Worm (Caenorhabditis elegans): ENCODE results near the gene pdhk-2.
A peak's percentile ranks its signal among the peaks of the same experiment; 100 is the strongest.

pdhk-2 gene

DNA sequence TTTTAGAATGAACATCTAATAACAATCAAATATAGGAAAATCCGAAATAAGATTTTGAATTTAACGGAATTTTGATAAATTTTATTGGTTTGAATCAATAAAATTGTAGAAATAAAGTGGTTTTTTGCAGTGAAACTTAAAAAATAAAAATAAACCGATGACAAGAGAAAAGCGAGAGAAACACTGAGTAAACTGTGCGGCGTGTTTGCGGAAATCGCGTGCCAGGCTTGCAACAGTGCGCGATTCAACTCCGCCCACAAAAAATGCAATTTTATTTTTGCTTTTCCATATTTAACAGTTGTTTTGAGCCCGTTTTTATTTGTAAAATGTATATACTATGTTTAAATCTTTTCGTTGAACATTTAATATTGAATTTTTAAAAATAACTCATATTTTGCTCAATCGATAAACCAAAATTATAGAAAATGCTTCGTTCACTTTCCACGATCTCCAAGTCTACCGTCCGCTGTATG is 26.7 kb upstream of the pdhk-2 start, which contains the start of gene mtss-1 (continued):
- TF ChIP-seq pha-2 (tag; optimal IDR thresholded peaks at IDR 0.05) (peak; percentile 74), sox-2 (GFP tag; IDR thresholded peaks at IDR 0.05) (peak; percentile 17; the same call in 1 of the 2 replicates), ttx-3 (tag; optimal IDR thresholded peaks at IDR 0.05) (peak; percentile 89), nhr-11 (tag; optimal IDR thresholded peaks at IDR 0.05) (no peak), pha-4 (tag; optimal IDR thresholded peaks at IDR 0.05) (no peak), odd-2 (tag; optimal IDR thresholded peaks at IDR 0.05) (peak; percentile 77), ref-2 (tag; optimal IDR thresholded peaks at IDR 0.05) (peak; percentile 64), ets-4 (tag; optimal IDR thresholded peaks at IDR 0.05) (peak; percentile 1), nfya-1 (tag; optimal IDR thresholded peaks at IDR 0.05) (peak; percentile 78), ceh-48 (tag; optimal IDR thresholded peaks at IDR 0.05) (peak; percentile 36), ceh-24 (tag; optimal IDR thresholded peaks at IDR 0.05) (peak; percentile 56), tbx-2 (tag; optimal IDR thresholded peaks at IDR 0.05) (peak; percentile 72), pax-1 (tag; optimal IDR thresholded peaks at IDR 0.05) (no peak), tbx-7 (tag; optimal IDR thresholded peaks at IDR 0.05) (peak; percentile 31), ceh-6 (GFP tag; optimal IDR thresholded peaks at IDR 0.05) (peak; percentile 67), eyg-1 (tag; optimal IDR thresholded peaks at IDR 0.05) (peak; percentile 64), ceh-31 (tag; optimal IDR thresholded peaks at IDR 0.05) (peak; percentile 77), ceh-30 (tag; optimal IDR thresholded peaks at IDR 0.05) (no peak), ceh-19 (GFP tag; optimal IDR thresholded peaks at IDR 0.05) (peak; percentile 77), lin-11 (tag; optimal IDR thresholded peaks at IDR 0.05) (peak; percentile 62), dve-1 (tag; optimal IDR thresholded peaks at IDR 0.05) (no peak), unc-86 (tag; optimal IDR thresholded peaks at IDR 0.05) (peak; percentile 76), npax-4 (tag; optimal IDR thresholded peaks at IDR 0.05) (peak; percentile 67), ahr-1 (tag; optimal IDR thresholded peaks at IDR 0.05) (peak; percentile 85), pros-1 (tag; optimal IDR thresholded peaks at IDR 0.05) (no peak), mec-3 (tag; optimal IDR thresholded peaks at IDR 0.05; ENCODE audit: borderline replicate concordance) (no peak), ceh-22 (tag; optimal IDR thresholded peaks at IDR 0.05) (no peak), hlh-15 (tag; optimal IDR thresholded peaks at IDR 0.05) (peak; percentile 59), che-1 (tag; optimal IDR thresholded peaks at IDR 0.05) (peak; percentile 78), fkh-10 (GFP tag; optimal IDR thresholded peaks at IDR 0.05) (peak; percentile 2), K09A11.1 (tag; optimal IDR thresholded peaks at IDR 0.05; ENCODE audit: insufficient read depth) (peak; percentile 77), rnt-1 (tag; optimal IDR thresholded peaks at IDR 0.05) (peak; percentile 63), hlh-8 (tag; optimal IDR thresholded peaks at IDR 0.05) (peak; percentile 59), Y22D7AL.16 (tag; optimal IDR thresholded peaks at IDR 0.05) (peak; percentile 52), zip-5 (tag; optimal IDR thresholded peaks at IDR 0.05) (peak; percentile 66), madf-2 (tag; optimal IDR thresholded peaks at IDR 0.05) (peak; percentile 64), ceh-18 (tag; optimal IDR thresholded peaks at IDR 0.05) (peak; percentile 24), elt-2 (tag; optimal IDR thresholded peaks at IDR 0.05) (peak; percentile 92), unc-55 (GFP tag; optimal IDR thresholded peaks at IDR 0.05) (no peak)

DNA sequence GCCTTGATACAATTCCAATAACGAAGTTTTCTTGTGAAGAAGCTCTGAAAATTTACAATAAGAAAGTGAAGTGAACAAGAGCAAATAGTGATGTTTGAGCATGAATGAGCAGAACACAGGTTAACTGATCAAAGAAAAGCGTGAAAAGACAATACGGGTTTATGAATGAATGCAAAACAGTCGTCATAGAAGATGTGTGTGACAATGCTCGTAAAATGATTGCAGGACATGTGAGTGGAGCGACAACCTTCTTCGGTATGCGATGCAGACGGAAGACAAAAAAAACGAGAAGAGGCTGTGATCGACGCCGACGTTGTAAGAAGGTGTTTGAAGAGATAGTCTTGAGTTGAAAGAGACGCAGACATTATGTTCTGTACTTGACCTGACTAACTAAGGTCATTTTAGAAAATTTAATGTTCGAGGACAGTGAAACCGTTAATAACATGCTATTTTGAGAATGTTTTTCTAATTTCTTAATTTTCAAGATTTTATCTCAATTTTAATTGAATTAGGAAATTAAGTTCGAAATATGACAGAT is 26.1 kb upstream of the pdhk-2 start, which contains the start of gene mig-22:
TSS of gene mig-22 (minus strand) at position 51 of the 538 bp plus-strand sequence.
- no peak for TF ChIP-seq ceh-45 (GFP tag; IDR thresholded peaks at IDR 0.05)
- TF ChIP-seq hlh-6 (tag; optimal IDR thresholded peaks at IDR 0.05), result no peak
- TF ChIP-seq ceh-9 (tag; optimal IDR thresholded peaks at IDR 0.05), result no peak
- no peak for TF ChIP-seq dve-1 (tag; optimal IDR thresholded peaks at IDR 0.05)
- no peak for TF ChIP-seq ceh-34 (tag; optimal IDR thresholded peaks at IDR 0.05)
- TF ChIP-seq hlh-15 (tag; optimal IDR thresholded peaks at IDR 0.05), result no peak
- no peak for TF ChIP-seq C38D4.7 (GFP tag; optimal IDR thresholded peaks at IDR 0.05)
- TF ChIP-seq rnt-1 (tag; optimal IDR thresholded peaks at IDR 0.05), result no peak
- no peak for TF ChIP-seq ceh-31 (tag; optimal IDR thresholded peaks at IDR 0.05)
- TF ChIP-seq ceh-22 (tag; optimal IDR thresholded peaks at IDR 0.05), result no peak
- no peak for TF ChIP-seq T23F11.4 (GFP tag; optimal IDR thresholded peaks at IDR 0.05)
- no peak for TF ChIP-seq ttx-3 (tag; optimal IDR thresholded peaks at IDR 0.05)
- no peak for TF ChIP-seq unc-3 (GFP tag; conservative IDR thresholded peaks at IDR 0.05)
- no peak for TF ChIP-seq unc-3 (tag; optimal IDR thresholded peaks at IDR 0.05)
- no peak for TF ChIP-seq pros-1 (tag; optimal IDR thresholded peaks at IDR 0.05)
- no peak for TF ChIP-seq nhr-232 (tag; optimal IDR thresholded peaks at IDR 0.05)
- no peak for TF ChIP-seq K02D7.2 (tag; optimal IDR thresholded peaks at IDR 0.05)
- no peak for TF ChIP-seq ceh-14 (tag; optimal IDR thresholded peaks at IDR 0.05)

All from whole organism, late embryonic.